Fruit fly (Drosophila melanogaster): ENCODE results near the gene CG4911.

DNA sequence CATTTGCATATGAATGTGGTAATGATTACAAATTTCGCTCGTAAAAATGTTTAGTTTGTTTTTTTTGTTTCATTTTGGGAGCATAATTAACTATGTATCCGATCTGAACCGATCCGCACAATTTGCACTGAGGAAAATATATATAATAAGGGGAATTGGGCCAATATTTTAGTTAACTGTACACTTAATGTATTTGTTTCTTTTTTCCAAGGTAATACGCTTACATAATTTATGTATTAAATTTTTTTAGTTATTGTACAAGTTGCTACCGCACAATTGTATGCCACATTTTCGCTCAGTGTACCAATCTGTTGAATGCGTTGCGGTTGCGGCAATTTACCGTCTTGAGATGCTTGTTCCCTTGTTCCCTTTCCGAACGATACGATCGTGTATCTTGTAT, 46.9 kb downstream of the CG4911 start:
- TF ChIP-seq CG5204 (GFP tag; optimal IDR thresholded peaks at IDR 0.05): no peak
- no peak for TF ChIP-seq Clk (GFP tag; optimal IDR thresholded peaks at IDR 0.05)
- no peak for TF ChIP-seq CG7101 (tag; optimal IDR thresholded peaks at IDR 0.05)
- TF ChIP-seq toe (GFP tag; optimal IDR thresholded peaks at IDR 0.05): no peak
- no peak for TF ChIP-seq CG1620 (GFP tag; optimal IDR thresholded peaks at IDR 0.05)
- no peak for TF ChIP-seq CG14711 (tag; optimal IDR thresholded peaks at IDR 0.05)
- no peak for TF ChIP-seq cic (GFP tag; optimal IDR thresholded peaks at IDR 0.05)
- TF ChIP-seq Hr96 (GFP tag; optimal IDR thresholded peaks at IDR 0.05): no peak
